Fruit fly (Drosophila melanogaster) whole organism, wandering third instar larva: ENCODE data around the gene CG31674.

Source experiments
- Hr78 ChIP-seq: fragments of >200 bp; optimal IDR thresholded peaks from 2 replicates; lab custom pipeline; 2017; ENCODE audit warnings: missing biosample characterization, missing genetic modification characterization
- brk ChIP-seq: fragments of 200-800 bp; sonication (Bioruptor generic); optimal IDR thresholded peaks from 2 replicates; lab custom pipeline; 2016; ENCODE audit warnings: missing biosample characterization, mild to moderate bottlenecking, missing genetic modification characterization
- h ChIP-seq: fragments of 200-800 bp; sonication (Bioruptor generic); optimal IDR thresholded peaks from 3 replicates; lab custom pipeline; 2016; ENCODE audit warnings: missing biosample characterization, mild to moderate bottlenecking, missing genetic modification characterization
- tai ChIP-seq: sonication (Bioruptor generic); optimal IDR thresholded peaks from 2 replicates; lab custom pipeline; 2016; ENCODE audit warnings: missing biosample characterization, missing genetic modification characterization

- TF ChIP-seq Hr78 (GFP tag; lab: Kevin White, UChicago) (no peak), tai (GFP tag; lab: Kevin White, UChicago) (no peak), h (no peak), brk (GFP tag; lab: Kevin White, UChicago) (no peak)
Observed at dm6 chr2L:20879567-20880141, 48.6 kb downstream of the CG31674 start.
